Worm (Caenorhabditis elegans): ENCODE results near the gene his-2.
A peak's percentile ranks its signal among the peaks of the same experiment; 100 is the strongest.

his-2 gene

DNA sequence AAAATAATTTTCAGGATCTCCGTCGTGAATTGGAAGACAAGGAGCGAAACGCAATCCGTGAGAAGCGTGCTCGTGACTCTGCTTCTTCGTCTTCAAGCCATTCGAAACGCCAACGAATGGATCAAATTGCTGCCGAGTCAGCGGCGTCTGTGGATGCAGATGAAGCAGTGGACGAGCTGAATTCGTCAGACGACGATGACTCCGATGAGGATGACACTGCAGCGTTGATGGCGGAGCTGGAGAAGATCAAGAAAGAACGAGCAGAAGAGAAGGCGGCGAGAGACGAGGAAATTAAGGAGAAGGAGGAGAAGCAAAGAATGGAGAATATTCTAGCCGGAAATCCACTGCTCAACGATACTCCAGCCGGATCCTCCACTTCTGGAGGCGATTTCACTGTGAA lies 18.5 kb downstream of the his-2 start:
- TF ChIP-seq attf-3 (GFP tag; conservative IDR thresholded peaks at IDR 0.05) (no peak), zfh-2 (GFP tag; conservative IDR thresholded peaks at IDR 0.05) (peak; percentile 79), tbp1 (GFP tag; optimal IDR thresholded peaks at IDR 0.05) (no peak), hlh-26 (GFP tag; conservative IDR thresholded peaks at IDR 0.05) (no peak)

DNA sequence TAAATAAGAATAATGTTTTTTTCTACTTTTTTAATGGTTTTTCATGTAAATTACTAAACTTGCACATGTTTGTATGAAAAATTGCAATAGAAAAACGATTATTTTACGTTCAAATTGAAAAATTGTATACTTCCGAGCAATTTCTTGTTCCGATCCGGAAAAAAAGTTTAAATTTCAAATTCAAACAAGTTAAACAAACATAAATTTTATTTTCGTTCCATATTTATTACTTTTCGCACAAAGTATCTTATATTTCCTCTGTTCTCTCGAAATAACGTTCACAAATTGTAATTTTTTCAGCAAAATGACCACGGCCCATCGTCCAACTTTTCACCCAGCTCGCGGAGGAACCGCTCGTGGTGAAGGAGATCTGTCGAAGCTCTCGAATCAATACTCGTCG lies 19.0 kb downstream of the his-2 start, which contains the start of gene cwc-15:
TSS of gene cwc-15 (plus strand) at position 301 of the 400 bp plus-strand sequence.
- TF ChIP-seq Y79H2A.3 (GFP tag; conservative IDR thresholded peaks at IDR 0.05): no peak
- TF ChIP-seq nfyb-1 (GFP tag; IDR thresholded peaks at IDR 0.05): no peak
- TF ChIP-seq attf-6 (GFP tag; IDR thresholded peaks at IDR 0.05): no peak
- TF ChIP-seq mel-28 (tag; optimal IDR thresholded peaks at IDR 0.05; ENCODE audit: borderline replicate concordance): no peak
- no peak for TF ChIP-seq nhr-120 (GFP tag; IDR thresholded peaks at IDR 0.05)
- TF ChIP-seq B0019.2 (GFP tag; conservative IDR thresholded peaks at IDR 0.05): no peak
- no peak for TF ChIP-seq xnd-1 (tag; optimal IDR thresholded peaks at IDR 0.05)
- TF ChIP-seq hsf-1 (GFP tag; IDR thresholded peaks at IDR 0.05): no peak
- no peak for TF ChIP-seq him-1 (tag; optimal IDR thresholded peaks at IDR 0.05)
- TF ChIP-seq ZK185.1 (tag; optimal IDR thresholded peaks at IDR 0.05; ENCODE audit: poor library complexity, severe bottlenecking): no peak
- no peak for TF ChIP-seq F57A8.1 (GFP tag; optimal IDR thresholded peaks at IDR 0.05)
- no peak for TF ChIP-seq cebp-1 (GFP tag; IDR thresholded peaks at IDR 0.05)
- no peak for TF ChIP-seq cebp-1 (tag; optimal IDR thresholded peaks at IDR 0.05)
- TF ChIP-seq F52B5.7 (tag; optimal IDR thresholded peaks at IDR 0.05): no peak
- TF ChIP-seq nhr-80 (tag; optimal IDR thresholded peaks at IDR 0.05): no peak
- TF ChIP-seq T26A5.8 (tag; optimal IDR thresholded peaks at IDR 0.05): no peak

DNA sequence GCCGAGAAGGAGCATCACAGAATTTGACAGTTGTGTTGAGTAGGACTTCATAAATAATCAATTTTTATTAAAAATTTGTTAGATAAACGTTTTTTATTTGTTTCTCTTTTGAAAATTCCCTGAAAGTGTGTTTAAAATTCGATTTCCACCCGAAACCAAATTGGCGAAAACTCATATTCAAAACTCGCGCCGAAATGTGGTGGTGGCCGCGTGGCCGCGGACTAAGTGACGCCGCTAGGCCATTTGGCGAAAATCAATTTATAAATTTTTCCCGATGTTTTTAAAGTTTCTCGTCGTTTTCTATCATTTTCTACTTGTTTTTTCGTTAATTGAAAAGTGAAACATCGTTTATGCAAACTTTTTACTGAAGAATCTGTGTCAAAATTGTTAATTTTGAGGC lies 19.5 kb downstream of the his-2 start:
- TF ChIP-seq dox-1 (GFP tag; IDR thresholded peaks at IDR 0.05) (0 out of 2 replicates have a peak, but pooled peaks have one; percentile 26), nhr-120 (GFP tag; IDR thresholded peaks at IDR 0.05) (no peak), snpc-1.1 (tag; optimal IDR thresholded peaks at IDR 0.05; ENCODE audit: insufficient read depth) (no peak), snpc-3.4 (tag; optimal IDR thresholded peaks at IDR 0.05) (no peak), hlh-12 (tag; optimal IDR thresholded peaks at IDR 0.05) (no peak), lin-54 (GFP tag; optimal IDR thresholded peaks at IDR 0.05) (peak; percentile 90), F39B2.1 (GFP tag; IDR thresholded peaks at IDR 0.05) (no peak), C06A6.2 (GFP tag; conservative IDR thresholded peaks at IDR 0.05) (no peak), Y79H2A.3 (GFP tag; conservative IDR thresholded peaks at IDR 0.05) (no peak), B0336.3 (GFP tag; IDR thresholded peaks at IDR 0.05) (no peak), dpl-1 (GFP tag; optimal IDR thresholded peaks at IDR 0.05) (peak; percentile 59), lsl-1 (GFP tag; optimal IDR thresholded peaks at IDR 0.05) (peak; percentile 16), sea-2 (GFP tag; IDR thresholded peaks at IDR 0.05) (no peak), lin-26 (GFP tag; IDR thresholded peaks at IDR 0.05) (no peak), him-1 (tag; optimal IDR thresholded peaks at IDR 0.05) (no peak), egl-44 (GFP tag; IDR thresholded peaks at IDR 0.05) (0 out of 2 replicates have a peak, but pooled peaks have one; percentile 25), ceh-58 (GFP tag; IDR thresholded peaks at IDR 0.05) (no peak), nhr-80 (tag; optimal IDR thresholded peaks at IDR 0.05) (no peak), chd-7 (tag; optimal IDR thresholded peaks at IDR 0.05) (no peak), somi-1 (GFP tag; optimal IDR thresholded peaks at IDR 0.05) (no peak), let-526 (GFP tag; IDR thresholded peaks at IDR 0.05) (no peak), rcor-1 (GFP tag; IDR thresholded peaks at IDR 0.05) (no peak), lin-40 (tag; optimal IDR thresholded peaks at IDR 0.05) (no peak), attf-6 (GFP tag; IDR thresholded peaks at IDR 0.05) (no peak), cebp-2 (GFP tag; IDR thresholded peaks at IDR 0.05) (no peak), sdz-38 (tag; optimal IDR thresholded peaks at IDR 0.05) (no peak), akir-1 (GFP tag; optimal IDR thresholded peaks at IDR 0.05) (no peak), F49E8.2 (tag; optimal IDR thresholded peaks at IDR 0.05; ENCODE audit: insufficient read depth) (no peak), hmg-1.2 (GFP tag; IDR thresholded peaks at IDR 0.05) (no peak), unc-130 (GFP tag; optimal IDR thresholded peaks at IDR 0.05) (no peak), B0261.1 (tag; optimal IDR thresholded peaks at IDR 0.05) (no peak), tbp1 (GFP tag; optimal IDR thresholded peaks at IDR 0.05) (no peak)

Data from whole organism, young adult.